Worm (Caenorhabditis elegans) whole organism, early embryonic: ENCODE data around the gene dnj-9.
"Not testable (repeated sequence)": the region's sequence is repeated elsewhere in the genome, so short reads cannot be mapped to it uniquely, and the experiment has no call there.

Source experiments
- B0310.2 ChIP-seq: sonication (generic microtip); optimal IDR thresholded peaks from 2 replicates; lab custom pipeline; 2016; ENCODE audit warnings: mild to moderate bottlenecking, missing genetic modification characterization, missing compliant biosample characterization
- F13C5.2 ChIP-seq: sonication (generic microtip); optimal IDR thresholded peaks from 2 replicates; lab custom pipeline; 2017; ENCODE audit warnings: mild to moderate bottlenecking, missing genetic modification characterization, inconsistent platforms, missing compliant biosample characterization
- aly-1 ChIP-seq: sonication (generic microtip); optimal IDR thresholded peaks from 2 replicates; lab custom pipeline; 2016; ENCODE audit warnings: missing genetic modification characterization, missing compliant biosample characterization
- ama-1 ChIP-seq: fragments of 150-350 bp; optimal IDR thresholded peaks from 2 replicates; lab custom pipeline; 2014
- ceh-13 ChIP-seq: fragments of 200-800 bp; sonication (Bioruptor generic); optimal IDR thresholded peaks from 2 replicates; lab custom pipeline; 2018; ENCODE audit warnings: mild to moderate bottlenecking, missing genetic modification characterization, missing compliant biosample characterization
- ceh-36 ChIP-seq: sonication (generic microtip); optimal IDR thresholded peaks from 2 replicates; lab custom pipeline; 2016; ENCODE audit warnings: missing genetic modification characterization, inconsistent platforms, missing compliant biosample characterization
- ets-7 ChIP-seq: sonication (generic microtip); optimal IDR thresholded peaks from 2 replicates; lab custom pipeline; 2016; ENCODE audit warnings: missing genotype, missing genetic modification characterization, missing compliant biosample characterization
- flt-1 ChIP-seq: fragments of 200-800 bp; sonication (Bioruptor generic); IDR thresholded peaks from 2 replicates; pipeline ENCODE4 v1.3.6; 2022; ENCODE audit warnings: missing genetic modification characterization, missing compliant biosample characterization
- hmbx-1 ChIP-seq: sonication (generic microtip); optimal IDR thresholded peaks from 2 replicates; lab custom pipeline; 2016; ENCODE audit warnings: mild to moderate bottlenecking, missing genetic modification characterization, missing compliant biosample characterization
- hmg-4 ChIP-seq: fragments of 200-800 bp; sonication (Bioruptor generic); optimal IDR thresholded peaks from 2 replicates; lab custom pipeline; 2018; ENCODE audit warnings: mild to moderate bottlenecking, missing genetic modification characterization, missing compliant biosample characterization
- hnd-1 ChIP-seq: sonication (generic microtip); optimal IDR thresholded peaks from 2 replicates; lab custom pipeline; 2016; ENCODE audit warnings: missing genetic modification characterization, missing compliant biosample characterization
- pes-1 ChIP-seq: fragments of 200-800 bp; sonication (Bioruptor generic); IDR thresholded peaks from 2 replicates; pipeline ENCODE4 v1.3.6; 2022; ENCODE audit warnings: missing genetic modification reagents, missing genetic modification characterization, missing compliant biosample characterization
- scrt-1 ChIP-seq: fragments of 200-800 bp; sonication (Bioruptor generic); IDR thresholded peaks from 2 replicates; pipeline ENCODE4 v1.3.6; 2022; ENCODE audit warnings: missing genetic modification characterization, missing compliant biosample characterization
- sea-1 ChIP-seq: fragments of 200-800 bp; sonication (Bioruptor generic); conservative IDR thresholded peaks from 2 replicates; pipeline ENCODE4 v1.3.6; 2022; ENCODE audit warnings: missing genetic modification characterization, missing compliant biosample characterization
- tbx-11 ChIP-seq: fragments of 200-800 bp; sonication (Bioruptor generic); IDR thresholded peaks from 2 replicates; pipeline ENCODE4 v1.3.6; 2022; ENCODE audit warnings: missing genetic modification characterization, missing compliant biosample characterization
- tbx-37 ChIP-seq: fragments of 200-800 bp; sonication (Bioruptor generic); conservative IDR thresholded peaks from 2 replicates; pipeline ENCODE4 v1.3.6; 2022; ENCODE audit warnings: missing genetic modification reagents, missing genetic modification characterization, missing compliant biosample characterization
- tra-4 ChIP-seq: sonication (generic microtip); optimal IDR thresholded peaks from 2 replicates; lab custom pipeline; 2017; ENCODE audit warnings: missing genetic modification characterization, missing compliant biosample characterization

dnj-9 gene

ce11 chrII:4837659-4838058 lies 14.2 kb upstream of the dnj-9 start, which contains the start of gene C33F10.12:
Gene C33F10.12, minus strand, starts transcription at chrII:4837759.
- TF ChIP-seq ets-7 (no peak), hnd-1 (tag; lab: Kevin White, UChicago) (no peak), sea-1 (GFP tag; lab: Robert Waterston, UW) (no peak), tbx-37 (no peak), tbx-11 (no peak), flt-1 (GFP tag; lab: Robert Waterston, UW) (no peak), ama-1 (lab: Kevin White, UChicago) (no peak), hmg-4 (no peak), B0310.2 (tag; lab: Kevin White, UChicago) (no peak), ceh-36 (tag; lab: Kevin White, UChicago) (no peak), scrt-1 (GFP tag; lab: Robert Waterston, UW) (no peak), aly-1 (tag; lab: Kevin White, UChicago) (no peak), F13C5.2 (no peak), tra-4 (no peak), ceh-13 (GFP tag; lab: Kevin White, UChicago) (no peak), hmbx-1 (tag; lab: Kevin White, UChicago) (no peak), pes-1 (GFP tag; lab: Robert Waterston, UW) (no peak)

- not testable (repeated sequence) for TF ChIP-seq tra-4; ets-7; ceh-13 (GFP tag; lab: Kevin White, UChicago)
Observed at ce11 chrII:4842143-4842658, 9.7 kb upstream of the dnj-9 start, which contains the start of the genes T23B7.2 and nspd-4. Gene T23B7.2, minus strand, starts transcription at chrII:4842243. Gene nspd-4, plus strand, starts transcription at chrII:4842608.

DNA sequence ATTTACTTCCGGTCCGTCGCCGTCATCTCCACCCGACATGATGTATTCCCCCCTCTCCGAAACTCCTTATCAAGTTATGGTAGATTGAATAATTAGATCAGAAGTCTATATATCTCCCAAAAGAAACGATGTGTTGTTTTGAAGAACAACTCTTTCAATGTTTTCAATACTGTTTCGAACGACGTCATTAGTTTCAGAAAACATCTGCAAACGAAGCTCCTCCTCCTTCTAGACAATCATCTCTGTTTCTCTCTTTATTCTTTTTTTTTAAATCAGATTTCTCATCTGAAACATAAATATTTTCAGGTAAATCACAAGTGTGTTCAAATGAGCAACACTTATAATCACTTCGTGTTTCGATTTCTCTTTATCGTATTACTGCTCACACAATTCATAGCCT lies 2.0 kb upstream of the dnj-9 start, which contains the start of gene T23B7.3:
Gene T23B7.3, plus strand, starts transcription at position 301 of the 400 bp plus-strand sequence.
- TF ChIP-seq hnd-1 (tag; lab: Kevin White, UChicago) (no peak), tbx-11 (no peak), hmg-4 (no peak), hmbx-1 (tag; lab: Kevin White, UChicago) (no peak), ceh-13 (GFP tag; lab: Kevin White, UChicago) (no peak), tra-4 (no peak), B0310.2 (tag; lab: Kevin White, UChicago) (no peak), pes-1 (GFP tag; lab: Robert Waterston, UW) (no peak), tbx-37 (no peak), ceh-36 (tag; lab: Kevin White, UChicago) (no peak), ets-7 (no peak), ama-1 (lab: Kevin White, UChicago) (no peak), F13C5.2 (no peak), sea-1 (GFP tag; lab: Robert Waterston, UW) (no peak), scrt-1 (GFP tag; lab: Robert Waterston, UW) (no peak)

DNA sequence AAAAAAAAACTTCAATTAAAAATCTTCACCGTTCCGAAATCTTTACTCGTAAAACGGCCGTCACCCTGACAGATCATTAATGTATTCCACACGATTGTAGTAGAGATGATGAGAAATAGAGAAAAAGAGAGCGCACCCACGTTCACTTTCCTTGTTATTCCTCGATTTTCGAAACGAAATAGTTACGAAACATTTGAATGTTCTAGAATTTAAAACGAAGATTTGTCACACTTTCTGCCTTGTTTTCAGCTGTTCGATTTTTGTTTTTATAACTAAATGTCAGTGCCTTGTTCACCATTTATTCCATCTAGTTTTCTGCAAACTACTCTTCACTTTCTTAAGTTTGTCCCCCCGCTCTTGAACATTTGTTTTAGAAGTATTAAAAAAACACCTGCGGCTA lies 2.9 kb downstream of the dnj-9 start:
- no peak for TF ChIP-seq pes-1 (GFP tag; lab: Robert Waterston, UW)
- no peak for TF ChIP-seq tbx-11
- no peak for TF ChIP-seq tra-4
- TF ChIP-seq sea-1 (GFP tag; lab: Robert Waterston, UW) = no peak
- no peak for TF ChIP-seq ama-1 (lab: Kevin White, UChicago)
- no peak for TF ChIP-seq F13C5.2
- TF ChIP-seq ceh-36 (tag; lab: Kevin White, UChicago) = no peak
- no peak for TF ChIP-seq flt-1 (GFP tag; lab: Robert Waterston, UW)
- no peak for TF ChIP-seq hmbx-1 (tag; lab: Kevin White, UChicago)
- TF ChIP-seq B0310.2 (tag; lab: Kevin White, UChicago) = no peak
- no peak for TF ChIP-seq hmg-4
- TF ChIP-seq aly-1 (tag; lab: Kevin White, UChicago) = no peak
- no peak for TF ChIP-seq tbx-37
- TF ChIP-seq ets-7 = no peak

ce11 chrII:4855489-4855888 lies 3.6 kb downstream of the dnj-9 start:
- TF ChIP-seq aly-1 (tag; lab: Kevin White, UChicago) (no peak), tra-4 (no peak), flt-1 (GFP tag; lab: Robert Waterston, UW) (no peak), pes-1 (GFP tag; lab: Robert Waterston, UW) (no peak), ceh-13 (GFP tag; lab: Kevin White, UChicago) (no peak), tbx-11 (no peak), F13C5.2 (no peak), hmg-4 (no peak)

- no peak for TF ChIP-seq ama-1 (lab: Kevin White, UChicago)
- no peak for TF ChIP-seq hnd-1 (tag; lab: Kevin White, UChicago)
- no peak for TF ChIP-seq hmbx-1 (tag; lab: Kevin White, UChicago)
- no peak for TF ChIP-seq ceh-13 (GFP tag; lab: Kevin White, UChicago)
- no peak for TF ChIP-seq ets-7
- TF ChIP-seq ceh-36 (tag; lab: Kevin White, UChicago) = no peak
- no peak for TF ChIP-seq aly-1 (tag; lab: Kevin White, UChicago)
- TF ChIP-seq B0310.2 (tag; lab: Kevin White, UChicago) = no peak
- TF ChIP-seq scrt-1 (GFP tag; lab: Robert Waterston, UW) = no peak
- TF ChIP-seq tra-4 = no peak
- TF ChIP-seq tbx-37 = no peak
- TF ChIP-seq hmg-4 = no peak
- no peak for TF ChIP-seq pes-1 (GFP tag; lab: Robert Waterston, UW)
- no peak for TF ChIP-seq flt-1 (GFP tag; lab: Robert Waterston, UW)
Observed at ce11 chrII:4856113-4856512, 4.3 kb downstream of the dnj-9 start.

- TF ChIP-seq ets-7 (no peak), hmbx-1 (tag; lab: Kevin White, UChicago) (no peak), flt-1 (GFP tag; lab: Robert Waterston, UW) (no peak), ceh-36 (tag; lab: Kevin White, UChicago) (no peak), hmg-4 (no peak), F13C5.2 (no peak), tra-4 (no peak), hnd-1 (tag; lab: Kevin White, UChicago) (no peak), pes-1 (GFP tag; lab: Robert Waterston, UW) (no peak), tbx-37 (no peak), sea-1 (GFP tag; lab: Robert Waterston, UW) (no peak), B0310.2 (tag; lab: Kevin White, UChicago) (no peak), scrt-1 (GFP tag; lab: Robert Waterston, UW) (no peak)
Observed at ce11 chrII:4857086-4857485, 5.2 kb downstream of the dnj-9 start.
